Worm (Caenorhabditis elegans): Measurements from ENCODE around the gene ocr-3.

DNA sequence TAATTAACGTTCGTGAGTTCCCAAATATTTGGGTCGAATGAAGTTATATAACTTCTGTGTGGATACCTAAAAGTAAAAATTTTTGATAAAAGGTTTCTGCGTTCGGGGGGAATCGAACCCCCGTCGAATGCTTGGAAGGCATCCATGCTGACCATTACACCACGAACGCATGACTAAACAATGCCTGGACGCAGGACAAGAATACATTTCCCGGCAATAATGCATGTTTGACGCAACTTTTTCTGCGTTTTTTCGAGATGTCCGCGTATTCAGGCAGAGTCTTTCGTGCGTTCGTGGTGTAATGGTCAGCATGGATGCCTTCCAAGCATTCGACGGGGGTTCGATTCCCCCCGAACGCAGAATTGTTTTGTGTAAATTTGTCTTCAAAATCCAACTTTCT, 32.2 kb downstream of the ocr-3 start:
- peak; percentile 2 for TF ChIP-seq cnd-1 (tag; optimal IDR thresholded peaks at IDR 0.05)
- no peak for TF ChIP-seq ceh-83 (GFP tag; optimal IDR thresholded peaks at IDR 0.05)
- no peak for TF ChIP-seq blmp-1 (tag; optimal IDR thresholded peaks at IDR 0.05)
- TF ChIP-seq ces-1 (GFP tag; optimal IDR thresholded peaks at IDR 0.05) = no peak
- TF ChIP-seq unc-62 (GFP tag; optimal IDR thresholded peaks at IDR 0.05) = no peak
- no peak for TF ChIP-seq nhr-237 (tag; optimal IDR thresholded peaks at IDR 0.05)
- no peak for TF ChIP-seq elt-3 (tag; optimal IDR thresholded peaks at IDR 0.05)
- TF ChIP-seq ztf-11 (tag; optimal IDR thresholded peaks at IDR 0.05) = no peak
- TF ChIP-seq nhr-28 (tag; optimal IDR thresholded peaks at IDR 0.05) = no peak

Data from whole organism, mixed stage, embryonic.